Fruit fly (Drosophila melanogaster) whole organism, pupa: Measurements from ENCODE around the gene Smn.
A peak's percentile ranks its signal among the peaks of the same experiment; 100 is the strongest.

Source experiments
- CG10348 ChIP-seq: fragments of 200-800 bp; sonication (Bioruptor generic); IDR thresholded peaks from 2 replicates; pipeline ENCODE4 v1.3.6; 2022; ENCODE audit warnings: missing biosample characterization, missing genetic modification characterization
- CG14655 ChIP-seq: fragments of 200-800 bp; sonication (Bioruptor generic); optimal IDR thresholded peaks from 3 replicates; lab custom pipeline; 2017; ENCODE audit warnings: mild to moderate bottlenecking, missing biosample characterization, missing genetic modification reagents, missing genetic modification characterization
- CG15710 ChIP-seq: fragments of 200-800 bp; sonication (Bioruptor generic); optimal IDR thresholded peaks from 2 replicates; lab custom pipeline; 2018; ENCODE audit warnings: missing biosample characterization, mild to moderate bottlenecking, missing genetic modification characterization, moderate library complexity
- CG32121 ChIP-seq: fragments of 200-800 bp; sonication (Bioruptor generic); IDR thresholded peaks from 2 replicates; pipeline ENCODE4 v1.3.6; 2022; ENCODE audit warnings: missing biosample characterization, missing genetic modification characterization
- CG34367 ChIP-seq: fragments of 200-800 bp; sonication (Bioruptor generic); optimal IDR thresholded peaks from 2 replicates; lab custom pipeline; 2018; ENCODE audit warnings: missing biosample characterization, mild to moderate bottlenecking, missing genetic modification characterization
- CG8159 ChIP-seq: fragments of 200-800 bp; sonication (Bioruptor generic); optimal IDR thresholded peaks from 3 replicates; lab custom pipeline; 2018; ENCODE audit warnings: missing biosample characterization, mild to moderate bottlenecking, missing genetic modification characterization, moderate library complexity
- D1 ChIP-seq: fragments of 200-800 bp; sonication (Bioruptor generic); optimal IDR thresholded peaks from 2 replicates; lab custom pipeline; 2018; ENCODE audit warnings: missing biosample characterization, mild to moderate bottlenecking, missing genetic modification characterization, moderate library complexity
- Ets98B ChIP-seq: fragments of 200-800 bp; sonication (Bioruptor generic); IDR thresholded peaks from 2 replicates; pipeline ENCODE4 v1.3.6; 2022; ENCODE audit warnings: missing biosample characterization, missing genetic modification characterization
- fd96Ca ChIP-seq: fragments of 200-800 bp; sonication (Bioruptor generic); IDR thresholded peaks from 3 replicates; pipeline ENCODE4 v1.3.6; 2022; ENCODE audit warnings: missing biosample characterization, missing genetic modification characterization

dm6 chr3L:16612972-16613371 is 31.6 kb upstream of the Smn start:
- TF ChIP-seq CG10348 (GFP tag; lab: Robert Waterston, UW): no peak
- TF ChIP-seq CG14655 (GFP tag; lab: Kevin White, UChicago): no peak
- no peak for TF ChIP-seq D1 (tag; lab: Kevin White, UChicago)
- no peak for TF ChIP-seq CG8159 (tag; lab: Kevin White, UChicago)
- no peak for TF ChIP-seq CG32121 (GFP tag; lab: Robert Waterston, UW)
- no peak for TF ChIP-seq CG15710
- TF ChIP-seq CG34367 (tag; lab: Kevin White, UChicago): no peak
- TF ChIP-seq fd96Ca (GFP tag; lab: Robert Waterston, UW): peak; percentile 21; the same call in 1 of the 3 replicates
- TF ChIP-seq Ets98B: no peak
